Worm (Caenorhabditis elegans): Measurements from ENCODE around the gene xtr-2.

The xtr-2 gene

ce11 chrX:12367498-12367897 lies 52.1 kb downstream of the xtr-2 start (continued):
- peak; percentile 75 for TF ChIP-seq ceh-27 (GFP tag; optimal IDR thresholded peaks at IDR 0.05)
- no peak for TF ChIP-seq let-526 (GFP tag; IDR thresholded peaks at IDR 0.05)
- peak; percentile 94 for TF ChIP-seq B0261.1 (tag; optimal IDR thresholded peaks at IDR 0.05)
- TF ChIP-seq nfya-2 (GFP tag; IDR thresholded peaks at IDR 0.05) = no peak
- no peak for TF ChIP-seq snpc-3.4 (tag; optimal IDR thresholded peaks at IDR 0.05)
- no peak for TF ChIP-seq F52B5.7 (tag; optimal IDR thresholded peaks at IDR 0.05)
- TF ChIP-seq lir-1 (GFP tag; conservative IDR thresholded peaks at IDR 0.05) = 0 out of 2 replicates have a peak, but pooled peaks have one; percentile 28
- 0 out of 2 replicates have a peak, but pooled peaks have one; percentile 31 for TF ChIP-seq zfh-2 (GFP tag; conservative IDR thresholded peaks at IDR 0.05)
- peak; percentile 27 for TF ChIP-seq lin-54 (GFP tag; optimal IDR thresholded peaks at IDR 0.05)
- TF ChIP-seq nhr-80 (tag; optimal IDR thresholded peaks at IDR 0.05) = no peak
- no peak for TF ChIP-seq atf-7 (tag; optimal IDR thresholded peaks at IDR 0.05)
- TF ChIP-seq let-607 (tag; optimal IDR thresholded peaks at IDR 0.05) = no peak
- peak; percentile 67 for TF ChIP-seq madf-10 (tag; optimal IDR thresholded peaks at IDR 0.05)
- peak; percentile 95 for TF ChIP-seq tbp1 (GFP tag; optimal IDR thresholded peaks at IDR 0.05)
- TF ChIP-seq egl-44 (GFP tag; IDR thresholded peaks at IDR 0.05) = peak; percentile 80; the same call in 1 of the 2 replicates
- no peak for TF ChIP-seq B0019.2 (GFP tag; conservative IDR thresholded peaks at IDR 0.05)
- peak; percentile 54 for TF ChIP-seq mcd-1 (GFP tag; IDR thresholded peaks at IDR 0.05)
- TF ChIP-seq chd-7 (tag; optimal IDR thresholded peaks at IDR 0.05) = peak; percentile 30
- no peak for TF ChIP-seq nhr-120 (GFP tag; IDR thresholded peaks at IDR 0.05)
- 0 out of 2 replicates have a peak, but pooled peaks have one; percentile 71 for TF ChIP-seq Y56A3A.18 (GFP tag; IDR thresholded peaks at IDR 0.05)
- no peak for TF ChIP-seq T07F8.4 (tag; optimal IDR thresholded peaks at IDR 0.05)
- peak; percentile 69 for TF ChIP-seq nfyb-1 (GFP tag; IDR thresholded peaks at IDR 0.05)
- no peak for TF ChIP-seq C17E4.6 (GFP tag; IDR thresholded peaks at IDR 0.05)
- 0 out of 2 replicates have a peak, but pooled peaks have one; percentile 20 for TF ChIP-seq K11D2.4 (GFP tag; IDR thresholded peaks at IDR 0.05)
- peak; percentile 80 for TF ChIP-seq hmg-1.2 (GFP tag; IDR thresholded peaks at IDR 0.05)
- TF ChIP-seq F57A8.1 (GFP tag; optimal IDR thresholded peaks at IDR 0.05) = no peak
- TF ChIP-seq ceh-100 (GFP tag; IDR thresholded peaks at IDR 0.05) = no peak
- no peak for TF ChIP-seq tbx-9 (tag; optimal IDR thresholded peaks at IDR 0.05; ENCODE audit: borderline replicate concordance)
- no peak for TF ChIP-seq nhr-27 (tag; optimal IDR thresholded peaks at IDR 0.05)
- TF ChIP-seq Y67H2A.10 (GFP tag; conservative IDR thresholded peaks at IDR 0.05) = no peak
- peak; percentile 6 for TF ChIP-seq T26A5.8 (tag; optimal IDR thresholded peaks at IDR 0.05)
- TF ChIP-seq F37B4.10 (GFP tag; IDR thresholded peaks at IDR 0.05) = no peak
- TF ChIP-seq ceh-40 (GFP tag; IDR thresholded peaks at IDR 0.05) = no peak
- no peak for TF ChIP-seq tlf-1 (GFP tag; optimal IDR thresholded peaks at IDR 0.05)
- peak; percentile 83 for TF ChIP-seq D2030.7 (GFP tag; IDR thresholded peaks at IDR 0.05)
- TF ChIP-seq ceh-91 (GFP tag; IDR thresholded peaks at IDR 0.05) = no peak
- no peak for TF ChIP-seq sea-2 (GFP tag; IDR thresholded peaks at IDR 0.05)
- TF ChIP-seq madf-8 (GFP tag; conservative IDR thresholded peaks at IDR 0.05) = no peak
- TF ChIP-seq B0336.3 (GFP tag; IDR thresholded peaks at IDR 0.05) = no peak; the same call in 1 of the 2 replicates
- TF ChIP-seq efl-1 (GFP tag; optimal IDR thresholded peaks at IDR 0.05) = peak; percentile 6
- TF ChIP-seq snpc-1.3 (tag; optimal IDR thresholded peaks at IDR 0.05; ENCODE audit: insufficient read depth) = peak; percentile 59
- TF ChIP-seq ztf-18 (tag; optimal IDR thresholded peaks at IDR 0.05) = peak; percentile 52
- no peak for TF ChIP-seq xnd-1 (tag; optimal IDR thresholded peaks at IDR 0.05)
- TF ChIP-seq unc-130 (GFP tag; optimal IDR thresholded peaks at IDR 0.05) = no peak
- peak; percentile 42 for TF ChIP-seq egrh-3 (GFP tag; IDR thresholded peaks at IDR 0.05)
- TF ChIP-seq F39B2.1 (GFP tag; IDR thresholded peaks at IDR 0.05) = no peak
- peak; percentile 87 for TF ChIP-seq dox-1 (GFP tag; IDR thresholded peaks at IDR 0.05)
- TF ChIP-seq die-1 (tag; optimal IDR thresholded peaks at IDR 0.05) = peak; percentile 80
- TF ChIP-seq nhr-179 (tag; optimal IDR thresholded peaks at IDR 0.05) = no peak

Data from whole organism, young adult.